Worm (Caenorhabditis elegans): ENCODE results near the gene skpt-1.

The skpt-1 gene

DNA sequence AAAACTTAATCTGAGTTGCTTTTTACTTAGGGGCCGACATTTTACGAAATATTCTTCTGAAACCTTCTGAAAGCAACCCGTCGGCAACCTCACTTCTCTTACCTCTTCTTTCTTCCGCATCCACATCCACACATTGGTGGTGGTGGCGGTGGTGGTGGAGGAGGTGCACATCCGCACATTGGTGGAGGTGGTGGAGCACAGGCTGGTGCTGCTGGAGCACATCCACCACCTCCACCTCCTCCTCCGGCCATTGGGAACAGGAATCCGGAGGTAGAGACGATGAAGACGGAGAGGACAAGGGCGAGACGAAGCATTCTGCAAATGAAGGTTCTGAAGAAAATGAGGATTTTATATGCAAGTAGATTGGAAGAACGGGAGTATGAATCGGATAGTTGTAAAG is 34.5 kb downstream of the skpt-1 start, which contains the start of gene grl-22:
Gene grl-22, minus strand, starts transcription at position 332 of the 400 bp plus-strand sequence.
- TF ChIP-seq sma-3 (GFP tag; optimal IDR thresholded peaks at IDR 0.05) (no peak), gmeb-1 (tag; optimal IDR thresholded peaks at IDR 0.05) (no peak), nhr-25 (tag; optimal IDR thresholded peaks at IDR 0.05) (no peak), nhr-11 (tag; optimal IDR thresholded peaks at IDR 0.05) (no peak), Y55F3AM.14 (GFP tag; optimal IDR thresholded peaks at IDR 0.05) (no peak), nhr-23 (tag; optimal IDR thresholded peaks at IDR 0.05) (no peak), ZK546.5 (tag; optimal IDR thresholded peaks at IDR 0.05) (no peak), lin-11 (tag; optimal IDR thresholded peaks at IDR 0.05) (no peak), ceh-82 (tag; optimal IDR thresholded peaks at IDR 0.05) (no peak), peb-1 (tag; optimal IDR thresholded peaks at IDR 0.05) (no peak), snpc-4 (tag; optimal IDR thresholded peaks at IDR 0.05) (no peak)

ce11 chrIII:5407588-5407987 is 40.6 kb downstream of the skpt-1 start, which contains the start of gene W03A5.1:
Gene W03A5.1 (plus strand): TSS chrIII:5407888.
- no peak for TF ChIP-seq nhr-25 (tag; optimal IDR thresholded peaks at IDR 0.05)
- no peak for TF ChIP-seq nhr-237 (tag; optimal IDR thresholded peaks at IDR 0.05)
- no peak for TF ChIP-seq ztf-4 (tag; optimal IDR thresholded peaks at IDR 0.05)
- no peak for TF ChIP-seq nhr-12 (tag; optimal IDR thresholded peaks at IDR 0.05)
- no peak for TF ChIP-seq lin-13 (GFP tag; optimal IDR thresholded peaks at IDR 0.05)
- no peak for TF ChIP-seq F13H6.1 (tag; optimal IDR thresholded peaks at IDR 0.05)
- TF ChIP-seq zag-1 (tag; optimal IDR thresholded peaks at IDR 0.05): no peak

- TF ChIP-seq egl-27 (tag; optimal IDR thresholded peaks at IDR 0.05) (no peak), elt-3 (tag; optimal IDR thresholded peaks at IDR 0.05) (no peak), sma-3 (GFP tag; optimal IDR thresholded peaks at IDR 0.05) (no peak), nhr-23 (tag; optimal IDR thresholded peaks at IDR 0.05) (no peak), skn-1 (tag; optimal IDR thresholded peaks at IDR 0.05) (no peak), lin-11 (tag; optimal IDR thresholded peaks at IDR 0.05) (no peak), mab-5 (tag; optimal IDR thresholded peaks at IDR 0.05) (no peak), unc-62 (GFP tag; optimal IDR thresholded peaks at IDR 0.05) (no peak), R02D3.7 (tag; optimal IDR thresholded peaks at IDR 0.05) (no peak), F13H6.1 (tag; optimal IDR thresholded peaks at IDR 0.05) (no peak), snpc-4 (tag; optimal IDR thresholded peaks at IDR 0.05) (no peak), ztf-1 (GFP tag; conservative IDR thresholded peaks at IDR 0.05) (no peak), nhr-129 (tag; optimal IDR thresholded peaks at IDR 0.05) (no peak), nhr-6 (tag; optimal IDR thresholded peaks at IDR 0.05) (no peak)
Measured at ce11 chrIII:5407060-5407459, 41.1 kb downstream of the skpt-1 start.

DNA sequence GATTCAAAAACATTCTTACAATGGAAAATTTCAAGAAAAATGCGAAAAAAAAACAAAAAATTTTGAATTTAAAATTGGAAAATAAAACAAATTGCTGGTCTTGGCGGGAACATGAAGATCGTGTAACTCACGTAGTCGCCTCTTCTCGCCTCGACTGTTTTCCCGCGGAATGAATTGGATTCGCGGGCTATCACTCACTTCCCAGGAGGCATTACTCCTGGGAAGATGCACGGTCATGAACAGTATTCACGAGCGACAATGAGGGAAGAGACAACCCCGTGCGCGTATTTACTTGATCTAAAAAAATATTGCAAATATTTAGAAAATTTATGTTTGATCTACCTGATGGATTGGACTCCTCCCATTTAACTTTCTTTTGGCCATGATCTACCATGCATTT is 41.9 kb downstream of the skpt-1 start:
- no peak for TF ChIP-seq ztf-11 (tag; optimal IDR thresholded peaks at IDR 0.05)
- TF ChIP-seq alr-1 (tag; optimal IDR thresholded peaks at IDR 0.05): no peak
- TF ChIP-seq mdl-1 (tag; optimal IDR thresholded peaks at IDR 0.05): no peak
- TF ChIP-seq nhr-237 (tag; optimal IDR thresholded peaks at IDR 0.05): no peak
- no peak for TF ChIP-seq elt-1 (tag; optimal IDR thresholded peaks at IDR 0.05)
- TF ChIP-seq nhr-10 (tag; optimal IDR thresholded peaks at IDR 0.05): no peak
- TF ChIP-seq aly-2 (tag; optimal IDR thresholded peaks at IDR 0.05): no peak
- no peak for TF ChIP-seq nhr-23 (tag; optimal IDR thresholded peaks at IDR 0.05)
- no peak for TF ChIP-seq egl-27 (tag; optimal IDR thresholded peaks at IDR 0.05)
- TF ChIP-seq elt-3 (tag; optimal IDR thresholded peaks at IDR 0.05): no peak
- no peak for TF ChIP-seq nhr-129 (tag; optimal IDR thresholded peaks at IDR 0.05)
- no peak for TF ChIP-seq nhr-21 (tag; optimal IDR thresholded peaks at IDR 0.05)
- no peak for TF ChIP-seq lin-11 (tag; optimal IDR thresholded peaks at IDR 0.05)
- no peak for TF ChIP-seq gmeb-1 (tag; optimal IDR thresholded peaks at IDR 0.05)
- no peak for TF ChIP-seq mab-5 (tag; optimal IDR thresholded peaks at IDR 0.05)
- no peak for TF ChIP-seq C34F6.9 (tag; optimal IDR thresholded peaks at IDR 0.05)
- no peak for TF ChIP-seq nhr-25 (tag; optimal IDR thresholded peaks at IDR 0.05)
- TF ChIP-seq zag-1 (tag; optimal IDR thresholded peaks at IDR 0.05): no peak
- TF ChIP-seq ztf-1 (GFP tag; conservative IDR thresholded peaks at IDR 0.05): no peak

ce11 chrIII:5405628-5406084 is 42.5 kb downstream of the skpt-1 start, which contains the start of the genes W03A5.2 and Y32H12A.8:
Gene W03A5.2 (plus strand): TSS chrIII:5406034.
Gene Y32H12A.8 (minus strand): TSS chrIII:5406037.
- TF ChIP-seq elt-1 (tag; optimal IDR thresholded peaks at IDR 0.05): no peak
- TF ChIP-seq crh-2 (tag; optimal IDR thresholded peaks at IDR 0.05): peak; percentile 26
- TF ChIP-seq gmeb-1 (tag; optimal IDR thresholded peaks at IDR 0.05): peak; percentile 80
- TF ChIP-seq aly-2 (tag; optimal IDR thresholded peaks at IDR 0.05): no peak
- TF ChIP-seq R02D3.7 (tag; optimal IDR thresholded peaks at IDR 0.05): no peak
- no peak for TF ChIP-seq mdl-1 (tag; optimal IDR thresholded peaks at IDR 0.05)
- TF ChIP-seq C34F6.9 (tag; optimal IDR thresholded peaks at IDR 0.05): peak; percentile 16
- peak; percentile 10 for TF ChIP-seq lin-11 (tag; optimal IDR thresholded peaks at IDR 0.05)
- TF ChIP-seq nhr-129 (tag; optimal IDR thresholded peaks at IDR 0.05): peak; percentile 43
- peak; percentile 76 for TF ChIP-seq unc-55 (GFP tag; optimal IDR thresholded peaks at IDR 0.05)
- TF ChIP-seq nhr-10 (tag; optimal IDR thresholded peaks at IDR 0.05): no peak
- TF ChIP-seq sem-4 (tag; optimal IDR thresholded peaks at IDR 0.05): no peak
- no peak for TF ChIP-seq fos-1 (tag; optimal IDR thresholded peaks at IDR 0.05)
- TF ChIP-seq nhr-12 (tag; optimal IDR thresholded peaks at IDR 0.05): no peak
- no peak for TF ChIP-seq ztf-11 (tag; optimal IDR thresholded peaks at IDR 0.05)
- peak in 1 of 2 experiments; percentile 71 for TF ChIP-seq lsy-2 (tag; optimal IDR thresholded peaks at IDR 0.05)
- no peak for TF ChIP-seq nhr-23 (tag; optimal IDR thresholded peaks at IDR 0.05)
- TF ChIP-seq sma-3 (GFP tag; optimal IDR thresholded peaks at IDR 0.05): no peak
- no peak for TF ChIP-seq ceh-82 (tag; optimal IDR thresholded peaks at IDR 0.05)

Measured in whole organism, L2 larva.